Fruit fly (Drosophila melanogaster): ENCODE data around the gene chinmo.
A peak's percentile ranks its signal among the peaks of the same experiment; 100 is the strongest.

Gene chinmo

dm6 chr2L:1751953-1752352, 100.9 kb downstream of the chinmo start, which contains the start of the genes CG17712 and CG17648 (continued):
- TF ChIP-seq Blimp-1 (GFP tag; optimal IDR thresholded peaks at IDR 0.05): no peak
- no peak for TF ChIP-seq ase (GFP tag; IDR thresholded peaks at IDR 0.05)
- no peak for TF ChIP-seq Dad (GFP tag; optimal IDR thresholded peaks at IDR 0.05)
- no peak for TF ChIP-seq run (tag; optimal IDR thresholded peaks at IDR 0.05)
- no peak for TF ChIP-seq otp (GFP tag; IDR thresholded peaks at IDR 0.05)
- no peak for TF ChIP-seq emc (GFP tag; optimal IDR thresholded peaks at IDR 0.05)
- no peak for TF ChIP-seq CG17385 (GFP tag; optimal IDR thresholded peaks at IDR 0.05)
- TF ChIP-seq cad (GFP tag; optimal IDR thresholded peaks at IDR 0.05): no peak
- TF ChIP-seq tna (GFP tag; IDR thresholded peaks at IDR 0.05; ENCODE audit: partially characterized antibody): peak; percentile 67
- TF ChIP-seq trh (GFP tag; optimal IDR thresholded peaks at IDR 0.05): no peak
- TF ChIP-seq CG13123 (GFP tag; optimal IDR thresholded peaks at IDR 0.05): no peak
- no peak for TF ChIP-seq CG16863 (GFP tag; optimal IDR thresholded peaks at IDR 0.05)
- no peak for TF ChIP-seq CG9876 (GFP tag; optimal IDR thresholded peaks at IDR 0.05)
- no peak for TF ChIP-seq CG15479 (GFP tag; optimal IDR thresholded peaks at IDR 0.05)
- no peak for TF ChIP-seq sisA (GFP tag; IDR thresholded peaks at IDR 0.05)
- no peak for TF ChIP-seq CG18764 (GFP tag; optimal IDR thresholded peaks at IDR 0.05)
- no peak for TF ChIP-seq Lhr (GFP tag; optimal IDR thresholded peaks at IDR 0.05)
- no peak for TF ChIP-seq chif (GFP tag; optimal IDR thresholded peaks at IDR 0.05)
- no peak for TF ChIP-seq Gug (GFP tag; IDR thresholded peaks at IDR 0.05)
- no peak for TF ChIP-seq pnt (GFP tag; optimal IDR thresholded peaks at IDR 0.05)
- TF ChIP-seq Hr78 (GFP tag; optimal IDR thresholded peaks at IDR 0.05): no peak
- no peak for TF ChIP-seq gt (GFP tag; IDR thresholded peaks at IDR 0.05)
- no peak for TF ChIP-seq fd3F (GFP tag; optimal IDR thresholded peaks at IDR 0.05)
- TF ChIP-seq cato (GFP tag; optimal IDR thresholded peaks at IDR 0.05; ENCODE audit: borderline replicate concordance): no peak
- TF ChIP-seq CG14050 (GFP tag; IDR thresholded peaks at IDR 0.05): no peak
- TF ChIP-seq tup (GFP tag; optimal IDR thresholded peaks at IDR 0.05): no peak
- no peak for TF ChIP-seq Eip74EF (GFP tag; optimal IDR thresholded peaks at IDR 0.05)
- TF ChIP-seq da (GFP tag; optimal IDR thresholded peaks at IDR 0.05): no peak
- peak; percentile 86 for TF ChIP-seq CG34224 (GFP tag; IDR thresholded peaks at IDR 0.05; ENCODE audit: partially characterized antibody)
- no peak for TF ChIP-seq org-1 (GFP tag; optimal IDR thresholded peaks at IDR 0.05)
- peak; percentile 15 for TF ChIP-seq nerfin-1 (tag; optimal IDR thresholded peaks at IDR 0.05)
- TF ChIP-seq CG30403 (GFP tag; optimal IDR thresholded peaks at IDR 0.05): no peak
- TF ChIP-seq h (optimal IDR thresholded peaks at IDR 0.05): no peak
- no peak for TF ChIP-seq Kr (GFP tag; optimal IDR thresholded peaks at IDR 0.05)
- TF ChIP-seq CG6683 (GFP tag; optimal IDR thresholded peaks at IDR 0.05): no peak
- TF ChIP-seq lov (optimal IDR thresholded peaks at IDR 0.05): no peak
- TF ChIP-seq lov (GFP tag; IDR thresholded peaks at IDR 0.05): no peak
- TF ChIP-seq Med (GFP tag): peak; percentile 82
- no peak for TF ChIP-seq CG9817 (tag; optimal IDR thresholded peaks at IDR 0.05)
- TF ChIP-seq dimm (GFP tag; IDR thresholded peaks at IDR 0.05): no peak
- TF ChIP-seq nmo (GFP tag; optimal IDR thresholded peaks at IDR 0.05): peak; percentile 20
- TF ChIP-seq fd96Cb (tag; optimal IDR thresholded peaks at IDR 0.05): no peak
- no peak for TF ChIP-seq Hmx (GFP tag; optimal IDR thresholded peaks at IDR 0.05)
- no peak for TF ChIP-seq CG9727 (GFP tag; optimal IDR thresholded peaks at IDR 0.05)
- no peak for TF ChIP-seq zfh1 (GFP tag; IDR thresholded peaks at IDR 0.05)
- TF ChIP-seq CG7987 (GFP tag; optimal IDR thresholded peaks at IDR 0.05): no peak
- peak; percentile 59 for TF ChIP-seq MESR4 (GFP tag; optimal IDR thresholded peaks at IDR 0.05)
- no peak for TF ChIP-seq wek (GFP tag; optimal IDR thresholded peaks at IDR 0.05)
- no peak for TF ChIP-seq CG17568 (GFP tag; optimal IDR thresholded peaks at IDR 0.05)
- TF ChIP-seq bigmax (GFP tag; optimal IDR thresholded peaks at IDR 0.05): no peak
- no peak for TF ChIP-seq repo (GFP tag; optimal IDR thresholded peaks at IDR 0.05)
- no peak for TF ChIP-seq CG9797 (GFP tag; optimal IDR thresholded peaks at IDR 0.05)
